Worm (Caenorhabditis elegans): ENCODE results near the gene M163.7.

ce11 chrX:14435648-14436155 is 28.9 kb upstream of the M163.7 start:
- TF ChIP-seq snpc-4 (GFP tag; optimal IDR thresholded peaks at IDR 0.05) (no peak), snpc-4 (tag; optimal IDR thresholded peaks at IDR 0.05) (no peak), pha-4 (tag; optimal IDR thresholded peaks at IDR 0.05) (no peak), C06A6.2 (GFP tag; conservative IDR thresholded peaks at IDR 0.05) (no peak), mel-28 (tag; optimal IDR thresholded peaks at IDR 0.05; ENCODE audit: borderline replicate concordance) (no peak)
